Worm (Caenorhabditis elegans) whole organism, midembryonic: ENCODE measurements around the gene tbx-35.

Experiments
- flt-1 ChIP-seq: fragments of 200-800 bp; sonication (Bioruptor generic); IDR thresholded peaks from 2 replicates; pipeline ENCODE4 v1.3.6; 2022; ENCODE audit warnings: missing genetic modification characterization, missing compliant biosample characterization
- klf-2 ChIP-seq: fragments of 200-800 bp; sonication (Bioruptor generic); conservative IDR thresholded peaks from 2 replicates; pipeline ENCODE4 v1.3.6; 2022; ENCODE audit warnings: missing genetic modification reagents, missing genetic modification characterization, missing compliant biosample characterization

DNA sequence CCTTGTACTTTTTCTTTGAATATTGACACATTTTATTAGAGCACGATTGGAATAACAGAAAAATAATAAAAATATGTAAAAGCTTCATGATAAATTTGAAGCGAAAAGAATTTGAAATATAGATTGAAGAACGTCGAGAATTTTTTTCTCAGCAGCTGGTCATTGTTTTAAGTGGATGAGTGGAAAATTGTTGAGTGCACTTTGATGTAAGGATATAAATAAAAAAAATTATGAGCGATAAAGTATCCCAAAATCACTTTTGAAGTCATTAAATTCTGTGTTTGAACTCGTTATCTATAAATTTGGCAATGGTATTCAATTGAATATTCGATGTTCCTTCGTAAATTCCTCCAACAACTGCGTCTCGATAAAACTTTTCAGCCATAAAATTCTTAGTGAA lies 19.6 kb upstream of the tbx-35 start, which contains the start of gene ins-13:
- TF ChIP-seq klf-2 (GFP tag; lab: Robert Waterston, UW) (no peak), flt-1 (GFP tag; lab: Robert Waterston, UW) (no peak)
